Worm (Caenorhabditis elegans): ENCODE data around the gene rps-18.

The rps-18 gene

ce11 chrIV:14802316-14802715 is 23.2 kb upstream of the rps-18 start, which contains the start of gene Y57G11C.1142:
TSS of gene Y57G11C.1142 (plus strand) at chrIV:14802616.
- TF ChIP-seq skn-1 (tag; optimal IDR thresholded peaks at IDR 0.05): no peak
- TF ChIP-seq fos-1 (tag; optimal IDR thresholded peaks at IDR 0.05): no peak
- no peak for TF ChIP-seq lin-11 (tag; optimal IDR thresholded peaks at IDR 0.05)
- no peak for TF ChIP-seq ztf-4 (tag; optimal IDR thresholded peaks at IDR 0.05)
- TF ChIP-seq mbf-1 (tag; optimal IDR thresholded peaks at IDR 0.05): no peak
- no peak for TF ChIP-seq nhr-237 (tag; optimal IDR thresholded peaks at IDR 0.05)
- no peak for TF ChIP-seq aly-2 (tag; optimal IDR thresholded peaks at IDR 0.05)
- TF ChIP-seq ceh-82 (tag; optimal IDR thresholded peaks at IDR 0.05): no peak
- TF ChIP-seq nhr-21 (tag; optimal IDR thresholded peaks at IDR 0.05): no peak
- TF ChIP-seq C34F6.9 (tag; optimal IDR thresholded peaks at IDR 0.05): no peak
- TF ChIP-seq ztf-11 (tag; optimal IDR thresholded peaks at IDR 0.05): no peak
- TF ChIP-seq crh-2 (tag; optimal IDR thresholded peaks at IDR 0.05): no peak
- TF ChIP-seq nhr-10 (tag; optimal IDR thresholded peaks at IDR 0.05): no peak
- no peak for TF ChIP-seq ztf-1 (GFP tag; conservative IDR thresholded peaks at IDR 0.05)

- TF ChIP-seq unc-39 (tag; optimal IDR thresholded peaks at IDR 0.05) (no peak), mbf-1 (tag; optimal IDR thresholded peaks at IDR 0.05) (no peak)
Measured at ce11 chrIV:14806903-14807302, 18.6 kb upstream of the rps-18 start, which contains the start of gene oig-5. TSS of gene oig-5 (plus strand) at chrIV:14807203.

- no peak for TF ChIP-seq sma-3 (GFP tag; optimal IDR thresholded peaks at IDR 0.05)
- no peak for TF ChIP-seq gmeb-1 (tag; optimal IDR thresholded peaks at IDR 0.05)
Measured at ce11 chrIV:14816288-14816687, 9.2 kb upstream of the rps-18 start, which contains the start of gene Y57G11C.46. TSS of gene Y57G11C.46 (minus strand) at chrIV:14816388.

ce11 chrIV:14822267-14822666 is 3.2 kb upstream of the rps-18 start:
- TF ChIP-seq nhr-21 (tag; optimal IDR thresholded peaks at IDR 0.05) (peak; percentile 53), lsy-2 (tag; optimal IDR thresholded peaks at IDR 0.05) (peak in 1 of 2 experiments; percentile 48), lin-13 (GFP tag; optimal IDR thresholded peaks at IDR 0.05) (peak; percentile 26), lin-39 (tag; optimal IDR thresholded peaks at IDR 0.05) (no peak), ama-1 (optimal IDR thresholded peaks at IDR 0.05) (peak; percentile 11), crh-2 (tag; optimal IDR thresholded peaks at IDR 0.05) (peak; percentile 13)

ce11 chrIV:14824201-14824600 is 1.3 kb upstream of the rps-18 start:
- no peak for TF ChIP-seq R02D3.7 (tag; optimal IDR thresholded peaks at IDR 0.05)
- TF ChIP-seq ztf-1 (GFP tag; conservative IDR thresholded peaks at IDR 0.05): 0 out of 2 replicates have a peak, but pooled peaks have one; percentile 62

DNA sequence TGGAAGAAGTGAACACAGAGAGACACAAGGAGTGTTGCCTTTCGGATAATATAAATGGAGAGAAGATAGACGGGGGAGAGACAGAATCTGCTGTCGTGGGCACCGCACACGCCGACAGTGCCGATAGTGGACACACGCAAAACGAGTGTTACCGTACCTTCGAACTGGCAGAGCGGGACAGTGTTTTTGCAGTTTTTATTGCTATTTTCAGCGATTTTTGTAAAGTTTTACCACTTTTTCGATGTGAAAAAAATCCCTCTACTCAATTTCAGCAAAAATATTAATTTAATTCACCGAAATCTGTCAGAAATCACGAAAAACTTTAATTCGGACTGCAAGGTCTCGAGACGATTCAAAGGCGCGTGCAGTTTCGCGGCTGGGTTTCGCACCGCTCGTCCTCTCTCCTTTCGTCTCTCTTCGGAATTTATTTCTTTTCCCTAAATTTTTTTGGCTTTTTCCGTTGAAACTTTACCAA is 564 bp upstream of the rps-18 start, which contains the start of gene sec-61.A:
Gene sec-61.A (minus strand): TSS at position 387 of the 475 bp plus-strand sequence.
- no peak for TF ChIP-seq nhr-23 (tag; optimal IDR thresholded peaks at IDR 0.05)
- TF ChIP-seq nhr-25 (tag; optimal IDR thresholded peaks at IDR 0.05): peak; percentile 77
- TF ChIP-seq sma-9 (GFP tag; optimal IDR thresholded peaks at IDR 0.05): no peak
- no peak for TF ChIP-seq sma-9 (tag; optimal IDR thresholded peaks at IDR 0.05)
- TF ChIP-seq fos-1 (tag; optimal IDR thresholded peaks at IDR 0.05): peak; percentile 45
- TF ChIP-seq dmd-4 (tag; optimal IDR thresholded peaks at IDR 0.05): no peak
- no peak for TF ChIP-seq snpc-4 (tag; optimal IDR thresholded peaks at IDR 0.05)
- no peak for TF ChIP-seq nhr-77 (tag; optimal IDR thresholded peaks at IDR 0.05)
- TF ChIP-seq nhr-237 (tag; optimal IDR thresholded peaks at IDR 0.05): peak; percentile 16
- TF ChIP-seq alr-1 (tag; optimal IDR thresholded peaks at IDR 0.05): no peak
- TF ChIP-seq lin-39 (tag; optimal IDR thresholded peaks at IDR 0.05): no peak
- TF ChIP-seq nhr-10 (tag; optimal IDR thresholded peaks at IDR 0.05): peak; percentile 17
- peak; percentile 66 for TF ChIP-seq nhr-129 (tag; optimal IDR thresholded peaks at IDR 0.05)
- no peak for TF ChIP-seq ztf-11 (tag; optimal IDR thresholded peaks at IDR 0.05)
- TF ChIP-seq skn-1 (tag; optimal IDR thresholded peaks at IDR 0.05): no peak
- no peak for TF ChIP-seq ZK546.5 (tag; optimal IDR thresholded peaks at IDR 0.05)
- no peak for TF ChIP-seq egl-27 (tag; optimal IDR thresholded peaks at IDR 0.05)
- no peak for TF ChIP-seq Y55F3AM.14 (GFP tag; optimal IDR thresholded peaks at IDR 0.05)
- TF ChIP-seq lin-13 (GFP tag; optimal IDR thresholded peaks at IDR 0.05): peak; percentile 56
- peak; percentile 61 for TF ChIP-seq gmeb-1 (tag; optimal IDR thresholded peaks at IDR 0.05)
- TF ChIP-seq sem-4 (tag; optimal IDR thresholded peaks at IDR 0.05): no peak
- TF ChIP-seq unc-39 (tag; optimal IDR thresholded peaks at IDR 0.05): no peak
- TF ChIP-seq ama-1 (optimal IDR thresholded peaks at IDR 0.05): no peak
- TF ChIP-seq elt-1 (tag; optimal IDR thresholded peaks at IDR 0.05): no peak
- TF ChIP-seq sma-3 (GFP tag; optimal IDR thresholded peaks at IDR 0.05): peak; percentile 93
- peak; percentile 75 for TF ChIP-seq F13H6.1 (tag; optimal IDR thresholded peaks at IDR 0.05)
- TF ChIP-seq C34F6.9 (tag; optimal IDR thresholded peaks at IDR 0.05): peak; percentile 81
- TF ChIP-seq ceh-82 (tag; optimal IDR thresholded peaks at IDR 0.05): no peak
- no peak for TF ChIP-seq nhr-6 (tag; optimal IDR thresholded peaks at IDR 0.05)
- TF ChIP-seq mbf-1 (tag; optimal IDR thresholded peaks at IDR 0.05): no peak
- TF ChIP-seq lin-11 (tag; optimal IDR thresholded peaks at IDR 0.05): peak; percentile 62
- TF ChIP-seq mab-5 (tag; optimal IDR thresholded peaks at IDR 0.05): peak; percentile 47
- TF ChIP-seq crh-2 (tag; optimal IDR thresholded peaks at IDR 0.05): peak; percentile 85
- no peak for TF ChIP-seq nhr-12 (tag; optimal IDR thresholded peaks at IDR 0.05)
- peak; percentile 73 for TF ChIP-seq unc-55 (GFP tag; optimal IDR thresholded peaks at IDR 0.05)
- peak; percentile 80 for TF ChIP-seq nhr-21 (tag; optimal IDR thresholded peaks at IDR 0.05)
- no peak for TF ChIP-seq aly-2 (tag; optimal IDR thresholded peaks at IDR 0.05)
- no peak for TF ChIP-seq zag-1 (tag; optimal IDR thresholded peaks at IDR 0.05)
